Fruit fly (Drosophila melanogaster) whole organism, adult: Measurements from ENCODE around the gene CG42238.

Source experiments
- CG11617 ChIP-seq: fragments of 200-800 bp; sonication (Bioruptor generic); optimal IDR thresholded peaks from 2 replicates; lab custom pipeline; 2017; ENCODE audit warnings: mild to moderate bottlenecking, missing biosample characterization, missing genetic modification reagents, missing genetic modification characterization
- CG1620 ChIP-seq: fragments of 200-800 bp; sonication (Bioruptor generic); optimal IDR thresholded peaks from 2 replicates; lab custom pipeline; 2016; ENCODE audit warnings: missing biosample characterization, missing genetic modification characterization
- CG5204 ChIP-seq: fragments of 200-800 bp; sonication (Bioruptor generic); optimal IDR thresholded peaks from 2 replicates; lab custom pipeline; 2016; ENCODE audit warnings: missing biosample characterization, missing genetic modification characterization
- CG7101 ChIP-seq: fragments of 200-800 bp; sonication (Bioruptor generic); optimal IDR thresholded peaks from 2 replicates; lab custom pipeline; 2018; ENCODE audit warnings: missing biosample characterization, mild to moderate bottlenecking, missing genetic modification characterization, moderate library complexity
- Crg-1 ChIP-seq: fragments of 200-800 bp; sonication (Bioruptor generic); optimal IDR thresholded peaks from 2 replicates; lab custom pipeline; 2016; ENCODE audit warnings: missing biosample characterization, missing genetic modification characterization
- Hr96 ChIP-seq: fragments of 200-800 bp; sonication (Bioruptor generic); optimal IDR thresholded peaks from 2 replicates; lab custom pipeline; 2016; ENCODE audit warnings: missing biosample characterization, missing genetic modification characterization
- Mnt ChIP-seq: fragments of 200-800 bp; sonication (Bioruptor generic); optimal IDR thresholded peaks from 2 replicates; lab custom pipeline; 2016; ENCODE audit warnings: missing biosample characterization, mild to moderate bottlenecking, missing genetic modification characterization
- ovo ChIP-seq: fragments of 200-800 bp; sonication (Bioruptor generic); optimal IDR thresholded peaks from 2 replicates; lab custom pipeline; 2016; ENCODE audit warnings: missing biosample characterization, missing genetic modification characterization
- pad ChIP-seq: fragments of 200-800 bp; sonication (Bioruptor generic); optimal IDR thresholded peaks from 3 replicates; lab custom pipeline; 2017; ENCODE audit warnings: missing biosample characterization, missing genetic modification characterization, mild to moderate bottlenecking, moderate library complexity, missing genetic modification reagents
- toe ChIP-seq: fragments of 200-800 bp; sonication (Bioruptor generic); optimal IDR thresholded peaks from 2 replicates; lab custom pipeline; 2016; ENCODE audit warnings: missing biosample characterization, missing genetic modification characterization

dm6 chr2L:21014526-21015250, 37.3 kb downstream of the CG42238 start:
- TF ChIP-seq ovo (GFP tag; lab: Kevin White, UChicago) (no peak), CG5204 (GFP tag; lab: Kevin White, UChicago) (no peak), CG7101 (no peak), CG1620 (no peak), pad (GFP tag; lab: Kevin White, UChicago) (no peak), toe (no peak), Mnt (GFP tag; lab: Kevin White, UChicago) (no peak), CG11617 (no peak), Crg-1 (no peak), Hr96 (no peak)
